Worm (Caenorhabditis elegans) whole organism, early embryonic: ENCODE data around the gene srh-180.

Experiments used
- B0310.2 ChIP-seq: sonication (generic microtip); optimal IDR thresholded peaks from 2 replicates; lab custom pipeline; 2016; ENCODE audit warnings: mild to moderate bottlenecking, missing genetic modification characterization, missing compliant biosample characterization
- F13C5.2 ChIP-seq: sonication (generic microtip); optimal IDR thresholded peaks from 2 replicates; lab custom pipeline; 2017; ENCODE audit warnings: mild to moderate bottlenecking, missing genetic modification characterization, inconsistent platforms, missing compliant biosample characterization
- aly-1 ChIP-seq: sonication (generic microtip); optimal IDR thresholded peaks from 2 replicates; lab custom pipeline; 2016; ENCODE audit warnings: missing genetic modification characterization, missing compliant biosample characterization
- ama-1 ChIP-seq: fragments of 150-350 bp; optimal IDR thresholded peaks from 2 replicates; lab custom pipeline; 2014
- ceh-13 ChIP-seq: fragments of 200-800 bp; sonication (Bioruptor generic); optimal IDR thresholded peaks from 2 replicates; lab custom pipeline; 2018; ENCODE audit warnings: mild to moderate bottlenecking, missing genetic modification characterization, missing compliant biosample characterization
- ceh-36 ChIP-seq: sonication (generic microtip); optimal IDR thresholded peaks from 2 replicates; lab custom pipeline; 2016; ENCODE audit warnings: missing genetic modification characterization, inconsistent platforms, missing compliant biosample characterization
- ets-7 ChIP-seq: sonication (generic microtip); optimal IDR thresholded peaks from 2 replicates; lab custom pipeline; 2016; ENCODE audit warnings: missing genotype, missing genetic modification characterization, missing compliant biosample characterization
- flt-1 ChIP-seq: fragments of 200-800 bp; sonication (Bioruptor generic); IDR thresholded peaks from 2 replicates; pipeline ENCODE4 v1.3.6; 2022; ENCODE audit warnings: missing genetic modification characterization, missing compliant biosample characterization
- hmbx-1 ChIP-seq: sonication (generic microtip); optimal IDR thresholded peaks from 2 replicates; lab custom pipeline; 2016; ENCODE audit warnings: mild to moderate bottlenecking, missing genetic modification characterization, missing compliant biosample characterization
- hmg-4 ChIP-seq: fragments of 200-800 bp; sonication (Bioruptor generic); optimal IDR thresholded peaks from 2 replicates; lab custom pipeline; 2018; ENCODE audit warnings: mild to moderate bottlenecking, missing genetic modification characterization, missing compliant biosample characterization
- hnd-1 ChIP-seq: sonication (generic microtip); optimal IDR thresholded peaks from 2 replicates; lab custom pipeline; 2016; ENCODE audit warnings: missing genetic modification characterization, missing compliant biosample characterization
- pes-1 ChIP-seq: fragments of 200-800 bp; sonication (Bioruptor generic); IDR thresholded peaks from 2 replicates; pipeline ENCODE4 v1.3.6; 2022; ENCODE audit warnings: missing genetic modification reagents, missing genetic modification characterization, missing compliant biosample characterization
- scrt-1 ChIP-seq: fragments of 200-800 bp; sonication (Bioruptor generic); IDR thresholded peaks from 2 replicates; pipeline ENCODE4 v1.3.6; 2022; ENCODE audit warnings: missing genetic modification characterization, missing compliant biosample characterization
- sea-1 ChIP-seq: fragments of 200-800 bp; sonication (Bioruptor generic); conservative IDR thresholded peaks from 2 replicates; pipeline ENCODE4 v1.3.6; 2022; ENCODE audit warnings: missing genetic modification characterization, missing compliant biosample characterization
- tbx-11 ChIP-seq: fragments of 200-800 bp; sonication (Bioruptor generic); IDR thresholded peaks from 2 replicates; pipeline ENCODE4 v1.3.6; 2022; ENCODE audit warnings: missing genetic modification characterization, missing compliant biosample characterization
- tbx-37 ChIP-seq: fragments of 200-800 bp; sonication (Bioruptor generic); conservative IDR thresholded peaks from 2 replicates; pipeline ENCODE4 v1.3.6; 2022; ENCODE audit warnings: missing genetic modification reagents, missing genetic modification characterization, missing compliant biosample characterization
- tra-4 ChIP-seq: sonication (generic microtip); optimal IDR thresholded peaks from 2 replicates; lab custom pipeline; 2017; ENCODE audit warnings: missing genetic modification characterization, missing compliant biosample characterization

Gene srh-180

DNA sequence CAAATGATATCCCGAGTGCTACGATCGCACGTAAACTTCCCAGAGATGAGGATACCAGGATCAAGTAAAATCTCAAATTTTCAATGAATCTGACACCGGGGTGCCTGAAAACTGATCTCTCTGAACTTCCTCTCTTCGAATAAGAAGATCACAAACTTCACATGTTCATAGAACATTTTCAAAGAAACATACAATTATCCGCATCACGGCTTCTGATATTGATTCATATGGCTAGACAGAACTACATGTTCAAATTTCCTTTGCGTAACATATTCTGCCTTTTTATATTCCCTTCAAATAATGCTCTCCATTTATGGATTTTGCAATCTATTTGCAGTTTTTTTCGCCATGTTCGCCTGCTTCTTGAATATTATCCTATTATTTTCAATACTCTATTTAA is 20.3 kb upstream of the srh-180 start, which contains the start of gene srbc-83:
TSS of gene srbc-83 (plus strand) at position 301 of the 400 bp plus-strand sequence.
- TF ChIP-seq sea-1 (GFP tag; lab: Robert Waterston, UW) (no peak), ama-1 (lab: Kevin White, UChicago) (no peak), aly-1 (no peak), hmg-4 (GFP tag; lab: Kevin White, UChicago) (no peak), ceh-13 (GFP tag; lab: Kevin White, UChicago) (no peak), ceh-36 (tag; lab: Kevin White, UChicago) (no peak), tbx-11 (GFP tag; lab: Robert Waterston, UW) (no peak), hnd-1 (tag; lab: Kevin White, UChicago) (no peak), tra-4 (tag; lab: Kevin White, UChicago) (no peak), F13C5.2 (no peak), tbx-37 (GFP tag; lab: Robert Waterston, UW) (no peak), scrt-1 (GFP tag; lab: Robert Waterston, UW) (no peak), ets-7 (tag; lab: Kevin White, UChicago) (no peak), hmbx-1 (tag; lab: Kevin White, UChicago) (no peak), B0310.2 (tag; lab: Kevin White, UChicago) (no peak), pes-1 (GFP tag; lab: Robert Waterston, UW) (no peak), flt-1 (GFP tag; lab: Robert Waterston, UW) (no peak)

DNA sequence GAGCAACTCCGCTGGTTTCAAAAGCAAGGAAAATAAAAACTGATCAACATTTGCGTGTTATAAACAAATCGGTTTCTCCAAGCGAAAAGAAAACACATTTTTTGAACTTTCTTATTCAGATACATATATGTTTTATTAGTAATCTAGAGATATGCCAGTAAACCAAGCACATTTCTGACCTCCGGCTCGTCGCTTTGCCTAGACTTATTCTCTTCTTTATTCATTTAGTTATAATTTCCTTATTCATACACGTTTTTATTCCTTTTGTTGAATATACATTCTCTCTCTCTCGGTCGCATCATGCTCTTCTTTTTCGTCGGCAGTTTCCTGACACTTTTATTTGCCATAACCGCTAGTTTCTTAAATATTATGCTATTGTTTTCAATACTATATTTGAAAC is 18.7 kb upstream of the srh-180 start, which contains the start of gene srbc-84:
TSS of gene srbc-84 (plus strand) at position 301 of the 400 bp plus-strand sequence.
- TF ChIP-seq tbx-37 (GFP tag; lab: Robert Waterston, UW) (no peak), sea-1 (GFP tag; lab: Robert Waterston, UW) (no peak), aly-1 (no peak), flt-1 (GFP tag; lab: Robert Waterston, UW) (no peak), ets-7 (tag; lab: Kevin White, UChicago) (no peak), pes-1 (GFP tag; lab: Robert Waterston, UW) (no peak), hnd-1 (tag; lab: Kevin White, UChicago) (no peak), ceh-36 (tag; lab: Kevin White, UChicago) (no peak), scrt-1 (GFP tag; lab: Robert Waterston, UW) (no peak)

DNA sequence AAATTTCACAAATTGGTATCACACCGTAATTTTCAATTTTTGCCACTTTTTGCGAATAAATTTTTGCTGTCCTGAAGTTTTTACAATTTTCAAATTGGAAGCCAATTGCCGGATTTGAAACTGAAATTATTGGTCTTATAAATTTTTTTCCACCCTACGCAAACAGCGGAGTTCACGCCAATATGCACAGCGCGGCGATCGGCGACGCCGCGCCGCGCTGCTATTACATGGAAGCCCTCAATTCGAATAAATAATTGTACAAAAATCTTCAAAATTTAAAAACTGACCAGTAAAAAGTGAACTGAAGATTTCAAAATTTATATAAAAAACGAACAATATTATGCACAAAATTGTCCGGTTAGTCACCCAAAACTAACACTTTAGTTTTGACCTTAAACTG is 17.5 kb upstream of the srh-180 start:
- no peak for TF ChIP-seq hmg-4 (GFP tag; lab: Kevin White, UChicago)
- no peak for TF ChIP-seq aly-1
- TF ChIP-seq scrt-1 (GFP tag; lab: Robert Waterston, UW): no peak
- no peak for TF ChIP-seq F13C5.2
- no peak for TF ChIP-seq ceh-13 (GFP tag; lab: Kevin White, UChicago)
- no peak for TF ChIP-seq hnd-1 (tag; lab: Kevin White, UChicago)
- no peak for TF ChIP-seq tbx-11 (GFP tag; lab: Robert Waterston, UW)
- TF ChIP-seq tbx-37 (GFP tag; lab: Robert Waterston, UW): no peak
- TF ChIP-seq ceh-36 (tag; lab: Kevin White, UChicago): no peak
- no peak for TF ChIP-seq B0310.2 (tag; lab: Kevin White, UChicago)
- no peak for TF ChIP-seq tra-4 (tag; lab: Kevin White, UChicago)
- TF ChIP-seq ets-7 (tag; lab: Kevin White, UChicago): no peak

DNA sequence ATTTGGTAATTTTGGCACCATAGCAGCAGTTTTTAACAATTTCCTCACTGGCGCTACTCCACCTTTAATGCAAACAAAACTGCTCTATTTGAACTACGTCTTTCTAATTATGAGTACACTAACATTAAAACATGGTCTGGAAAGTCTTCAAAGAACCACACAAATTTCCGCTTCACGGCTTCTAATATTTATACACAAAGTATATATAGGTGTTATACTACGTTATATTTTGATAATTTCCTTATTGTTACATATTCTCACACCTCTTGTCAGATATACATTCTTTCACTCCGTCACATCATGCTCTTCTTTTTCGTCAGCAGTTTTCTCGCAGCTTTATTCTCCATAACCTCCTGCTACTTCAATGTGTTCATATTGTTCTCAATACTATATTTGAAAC is 17.1 kb upstream of the srh-180 start, which contains the start of gene srbc-82:
TSS of gene srbc-82 (plus strand) at position 301 of the 400 bp plus-strand sequence.
- TF ChIP-seq F13C5.2 (no peak), B0310.2 (tag; lab: Kevin White, UChicago) (no peak)

DNA sequence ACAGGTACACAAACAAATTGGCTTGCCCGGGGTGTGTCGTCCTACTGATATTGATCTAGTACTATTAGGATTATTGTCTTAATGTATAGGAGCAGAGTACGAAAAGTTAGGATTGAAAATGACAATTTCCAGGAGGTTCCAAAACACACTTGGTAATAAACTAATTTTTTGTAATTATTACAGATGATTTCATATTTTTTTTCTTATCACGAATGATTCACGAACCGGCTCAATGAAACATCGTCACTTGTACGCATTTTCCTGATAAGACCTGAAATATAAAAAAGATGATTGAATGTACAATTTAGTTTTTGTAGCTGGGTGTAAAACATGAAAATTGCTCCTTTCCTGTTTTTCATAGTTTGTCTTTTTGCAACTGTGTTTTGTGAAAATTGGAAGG is 14.9 kb upstream of the srh-180 start, which contains the start of the genes C31A11.13 and oac-6:
TSS of gene C31A11.13 (minus strand) at position 113 of the 400 bp plus-strand sequence.
TSS of gene oac-6 (plus strand) at position 279 of the 400 bp plus-strand sequence.
- TF ChIP-seq ceh-36 (tag; lab: Kevin White, UChicago): no peak
- no peak for TF ChIP-seq aly-1

DNA sequence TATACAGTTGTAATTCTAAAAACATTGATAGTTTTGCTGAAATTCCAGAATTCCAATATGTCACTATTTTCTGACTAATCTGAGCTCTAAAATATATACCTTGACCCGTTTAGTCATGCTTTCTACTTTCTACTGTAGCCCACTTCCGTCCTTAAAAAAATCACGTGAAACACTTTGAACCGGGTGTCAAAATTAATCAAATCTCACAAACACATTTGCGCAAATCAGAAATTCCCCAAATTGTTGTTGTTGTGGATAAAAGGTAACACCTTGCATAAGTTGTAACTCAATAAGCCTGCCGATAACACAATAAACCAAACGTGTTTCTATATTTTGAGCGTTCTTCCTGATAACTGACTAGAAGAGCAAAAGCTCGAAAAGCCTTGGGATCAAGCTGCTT is 10.1 kb upstream of the srh-180 start, which contains the start of gene srxa-7:
TSS of gene srxa-7 (plus strand) at position 301 of the 400 bp plus-strand sequence.
- TF ChIP-seq tbx-11 (GFP tag; lab: Robert Waterston, UW) (no peak), pes-1 (GFP tag; lab: Robert Waterston, UW) (no peak), scrt-1 (GFP tag; lab: Robert Waterston, UW) (no peak), ama-1 (lab: Kevin White, UChicago) (no peak), flt-1 (GFP tag; lab: Robert Waterston, UW) (no peak), aly-1 (no peak), ceh-36 (tag; lab: Kevin White, UChicago) (no peak), F13C5.2 (no peak), hnd-1 (tag; lab: Kevin White, UChicago) (no peak), sea-1 (GFP tag; lab: Robert Waterston, UW) (no peak)

DNA sequence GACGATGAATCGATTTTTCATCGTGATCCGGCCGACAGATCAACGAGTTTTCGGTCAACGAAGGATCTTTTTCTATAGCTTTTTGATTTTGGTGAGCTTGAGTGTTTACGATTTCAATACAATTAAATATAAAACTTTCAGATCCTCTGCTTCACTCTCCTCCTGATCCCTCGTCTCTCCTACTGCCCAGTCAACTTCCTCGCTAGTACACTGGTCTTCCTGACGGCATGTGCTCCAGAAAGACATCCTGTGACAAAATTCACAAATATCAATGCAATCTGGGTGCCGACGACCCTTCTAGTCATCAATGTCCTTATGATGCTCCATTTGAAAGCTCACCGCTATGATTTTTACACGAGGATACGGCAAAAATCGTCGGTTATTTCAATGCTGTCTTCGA is 9.0 kb upstream of the srh-180 start:
- TF ChIP-seq flt-1 (GFP tag; lab: Robert Waterston, UW) (no peak), tbx-11 (GFP tag; lab: Robert Waterston, UW) (no peak), pes-1 (GFP tag; lab: Robert Waterston, UW) (no peak), ceh-13 (GFP tag; lab: Kevin White, UChicago) (no peak), hnd-1 (tag; lab: Kevin White, UChicago) (no peak), scrt-1 (GFP tag; lab: Robert Waterston, UW) (no peak), tbx-37 (GFP tag; lab: Robert Waterston, UW) (no peak), aly-1 (no peak), ama-1 (lab: Kevin White, UChicago) (no peak), hmbx-1 (tag; lab: Kevin White, UChicago) (no peak), ets-7 (tag; lab: Kevin White, UChicago) (no peak), sea-1 (GFP tag; lab: Robert Waterston, UW) (no peak), F13C5.2 (no peak)
